Fruit fly (Drosophila melanogaster): Measurements from ENCODE around the gene Ge-1.

Ge-1 gene

DNA sequence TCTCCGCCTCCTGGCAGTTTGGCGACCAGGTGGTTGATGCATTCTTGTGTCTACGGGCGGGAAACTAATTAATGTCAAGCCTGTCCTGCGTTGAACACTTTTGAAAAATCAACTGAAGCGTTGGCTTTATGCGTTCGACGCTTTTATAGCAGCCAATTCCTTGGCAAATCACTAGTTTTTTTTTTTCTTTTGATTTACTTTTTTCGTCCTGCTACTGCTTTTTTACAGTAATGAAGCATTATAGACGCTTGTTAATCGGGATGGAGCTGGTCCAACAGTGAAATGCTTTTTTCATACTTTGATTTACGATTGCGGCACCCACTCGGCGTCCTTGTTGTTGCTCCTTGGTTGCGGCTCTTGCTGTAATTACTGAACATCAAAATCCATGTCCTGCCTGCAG, 15.6 kb downstream of the Ge-1 start, which contains the start of gene AstCC:
Gene AstCC (minus strand): TSS at position 101 of the 400 bp plus-strand sequence.
- no peak for TF ChIP-seq CTCF (optimal IDR thresholded peaks at IDR 0.05)
- no peak for TF ChIP-seq CG8478 (optimal IDR thresholded peaks at IDR 0.05)

DNA sequence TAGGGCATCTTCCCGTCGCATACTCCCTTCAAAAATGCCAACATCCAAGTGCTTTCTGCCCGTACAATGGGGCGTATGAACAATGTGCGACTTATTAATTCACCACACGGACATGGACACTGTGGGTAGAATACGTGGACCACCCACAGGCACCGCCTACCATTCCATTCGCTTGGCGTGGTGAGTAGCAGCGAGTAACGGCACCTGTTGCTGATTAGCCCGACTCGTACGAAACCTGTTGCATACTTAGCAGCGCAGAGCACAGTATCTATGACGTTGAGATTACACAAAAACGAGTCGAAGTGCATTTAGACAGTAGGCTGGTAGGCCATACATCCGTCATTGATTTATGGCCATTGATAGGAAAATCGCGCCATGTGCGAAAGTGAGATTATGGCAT, 18.7 kb downstream of the Ge-1 start:
- TF ChIP-seq CG8478 (optimal IDR thresholded peaks at IDR 0.05) (no peak), CTCF (optimal IDR thresholded peaks at IDR 0.05) (no peak)

DNA sequence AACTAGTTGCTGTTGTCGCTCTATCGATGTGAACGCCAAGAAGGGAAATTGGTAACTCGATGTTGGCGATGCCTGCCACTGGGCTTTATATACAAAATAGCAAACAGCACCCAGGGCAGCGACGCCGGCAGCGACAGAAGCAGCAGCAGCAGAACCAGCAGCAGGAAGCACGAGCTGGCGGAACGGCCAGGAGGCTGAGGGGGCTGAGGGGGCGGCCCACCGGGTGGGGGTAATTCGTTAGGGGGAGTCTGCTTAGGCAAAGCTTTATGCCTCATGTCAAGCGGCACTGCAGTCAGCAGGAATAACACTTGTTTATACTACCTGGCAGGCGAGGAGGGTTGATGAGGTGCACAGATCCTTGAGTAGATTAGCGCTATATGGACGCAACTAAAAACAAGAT, 19.4 kb downstream of the Ge-1 start, which contains the start of gene AstC:
Gene AstC (minus strand): TSS at position 63 of the 400 bp plus-strand sequence.
- TF ChIP-seq CG8478 (optimal IDR thresholded peaks at IDR 0.05) (no peak), CTCF (optimal IDR thresholded peaks at IDR 0.05) (no peak)

DNA sequence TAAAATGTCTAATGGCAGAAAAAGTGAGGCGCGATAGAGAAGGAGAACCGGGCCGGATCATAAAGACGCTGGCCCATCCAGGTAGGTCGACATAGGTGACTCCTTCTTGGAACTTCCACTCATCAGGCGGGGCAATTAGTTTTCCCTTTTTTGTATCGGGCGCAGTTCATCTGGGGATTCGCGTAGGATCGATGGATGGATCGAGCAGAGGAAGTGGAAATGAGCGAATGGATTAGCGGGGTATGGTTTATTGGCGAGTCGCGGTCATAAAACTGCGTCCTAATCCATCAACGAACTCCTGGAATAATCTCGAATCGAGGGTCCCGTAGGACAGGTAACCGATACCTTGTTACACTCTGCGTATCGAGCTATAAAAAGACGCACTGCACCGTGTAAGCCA, 25.6 kb downstream of the Ge-1 start, which contains the start of gene CG43725:
Gene CG43725 (plus strand): TSS at position 400 of the 400 bp plus-strand sequence.
- TF ChIP-seq CG8478 (optimal IDR thresholded peaks at IDR 0.05), result no peak
- TF ChIP-seq CTCF (optimal IDR thresholded peaks at IDR 0.05), result no peak

DNA sequence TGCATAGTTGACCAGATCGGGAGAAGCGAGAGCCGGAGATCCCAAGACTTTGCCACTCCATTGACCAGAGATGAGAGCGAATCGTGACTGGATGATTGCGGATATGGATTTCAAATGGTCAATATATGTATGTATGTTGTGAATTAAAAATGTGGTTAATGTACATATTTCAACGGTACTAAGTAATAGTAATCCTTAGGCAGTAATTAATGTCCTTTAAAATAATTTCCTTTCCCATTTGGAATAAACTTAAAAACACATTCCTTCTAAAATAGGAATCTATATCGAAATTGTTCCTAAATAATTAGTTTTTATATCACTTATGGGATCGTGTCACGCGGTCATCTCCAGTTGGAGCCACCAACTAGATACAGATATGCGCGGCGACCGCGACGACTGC, 26.7 kb downstream of the Ge-1 start:
- TF ChIP-seq CTCF (optimal IDR thresholded peaks at IDR 0.05) (no peak), CG8478 (optimal IDR thresholded peaks at IDR 0.05) (no peak)

DNA sequence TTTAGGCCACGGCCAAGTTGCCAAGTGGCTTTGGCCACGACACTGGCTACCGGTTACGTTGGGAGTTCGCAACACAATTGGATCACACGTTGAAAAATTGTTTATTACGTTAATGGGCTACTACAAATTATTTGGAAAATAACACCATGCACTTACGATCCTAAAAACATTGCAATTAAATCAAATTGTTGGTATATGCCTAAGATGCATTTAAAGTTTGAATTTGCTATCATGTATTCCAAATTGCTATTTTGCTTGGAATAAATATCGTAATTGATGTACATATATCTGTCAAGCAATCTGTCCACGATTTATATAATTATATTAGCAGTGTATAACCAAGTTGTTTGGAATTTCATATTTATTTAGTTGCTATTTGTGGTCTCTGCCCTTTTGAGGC, 27.8 kb downstream of the Ge-1 start:
- no peak for TF ChIP-seq CG8478 (optimal IDR thresholded peaks at IDR 0.05)
- no peak for TF ChIP-seq CTCF (optimal IDR thresholded peaks at IDR 0.05)

DNA sequence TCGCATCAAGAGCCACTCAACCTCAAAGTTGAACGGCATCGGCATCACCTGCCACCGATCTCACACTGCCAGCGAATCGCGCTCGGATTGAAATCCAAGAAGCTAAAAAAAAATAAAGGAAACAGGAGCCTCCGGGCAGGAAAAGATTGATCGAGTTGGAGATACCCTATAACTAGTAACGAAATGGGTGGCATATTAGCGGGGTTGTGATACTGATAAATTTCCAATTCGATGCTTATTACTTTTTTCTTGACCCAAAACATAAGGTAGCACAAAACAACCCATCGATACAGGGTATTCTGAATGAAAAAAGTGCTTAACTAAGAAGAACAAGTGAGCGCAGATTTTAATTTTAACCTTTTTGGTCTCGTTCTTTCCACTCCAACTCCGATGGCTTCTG, 28.4 kb downstream of the Ge-1 start:
- TF ChIP-seq CG8478 (optimal IDR thresholded peaks at IDR 0.05) (no peak), CTCF (optimal IDR thresholded peaks at IDR 0.05) (no peak)

DNA sequence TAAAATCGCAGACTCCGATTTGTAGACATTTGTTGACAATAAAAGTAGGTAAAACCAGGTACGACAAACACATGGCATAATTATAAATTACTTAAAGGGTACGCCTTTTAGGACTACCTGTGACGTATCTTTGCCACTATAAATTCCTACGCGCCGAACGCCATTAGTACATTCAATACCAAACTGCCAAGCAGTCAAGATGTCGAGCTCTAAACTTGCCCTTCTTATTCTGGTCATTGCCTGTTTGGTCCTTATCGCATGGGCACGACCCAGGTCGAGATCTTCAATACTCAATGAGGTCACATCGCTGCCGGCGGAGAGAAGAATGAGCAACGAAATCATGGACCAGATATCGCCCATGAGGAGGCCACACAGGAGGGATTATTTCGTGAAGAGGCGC, 29.8 kb downstream of the Ge-1 start, which contains the start of gene CG14915:
Gene CG14915 (plus strand): TSS at position 166 of the 400 bp plus-strand sequence.
- TF ChIP-seq CG8478 (optimal IDR thresholded peaks at IDR 0.05) (no peak), CTCF (optimal IDR thresholded peaks at IDR 0.05) (no peak)

DNA sequence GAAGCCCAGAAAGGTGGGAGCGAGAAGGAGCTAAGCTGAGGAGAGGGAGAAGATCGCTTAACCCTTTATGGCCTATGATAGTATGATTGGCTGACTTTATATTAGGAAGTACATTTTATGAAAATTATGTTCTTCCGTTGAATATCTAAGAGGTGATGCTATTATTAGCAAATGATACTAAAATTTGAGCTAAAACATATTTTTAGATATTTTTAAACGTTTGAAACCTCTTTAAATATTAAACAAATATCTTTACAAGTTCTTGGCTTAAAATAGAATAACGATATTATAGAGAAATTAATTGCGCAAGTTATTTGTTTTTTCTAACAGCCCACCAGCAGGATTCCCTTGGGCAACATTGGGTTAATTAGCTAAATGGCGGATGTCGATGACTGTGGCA, 31.2 kb downstream of the Ge-1 start:
- TF ChIP-seq CG8478 (optimal IDR thresholded peaks at IDR 0.05) (no peak), CTCF (optimal IDR thresholded peaks at IDR 0.05) (no peak)

DNA sequence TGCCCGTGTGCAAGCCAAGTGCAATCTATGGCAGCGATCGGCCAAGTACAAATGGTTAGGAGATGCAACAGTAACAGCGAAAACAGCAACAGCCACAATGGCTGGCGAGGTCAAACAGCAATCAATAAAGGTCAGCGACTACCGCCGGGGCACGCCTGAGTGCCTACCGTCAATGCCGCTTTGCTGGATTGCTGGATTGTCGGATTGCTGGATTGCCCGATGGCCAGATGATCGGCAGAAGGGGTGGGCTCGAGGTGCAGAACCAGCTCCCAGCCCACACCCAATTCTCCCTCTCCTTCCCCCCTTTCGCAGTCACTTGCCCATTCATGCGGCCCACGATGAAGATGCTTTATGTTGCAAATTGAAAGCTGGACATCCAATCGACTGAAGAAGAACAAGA, 31.8 kb downstream of the Ge-1 start:
- TF ChIP-seq CTCF (optimal IDR thresholded peaks at IDR 0.05), result no peak
- TF ChIP-seq CG8478 (optimal IDR thresholded peaks at IDR 0.05), result no peak

DNA sequence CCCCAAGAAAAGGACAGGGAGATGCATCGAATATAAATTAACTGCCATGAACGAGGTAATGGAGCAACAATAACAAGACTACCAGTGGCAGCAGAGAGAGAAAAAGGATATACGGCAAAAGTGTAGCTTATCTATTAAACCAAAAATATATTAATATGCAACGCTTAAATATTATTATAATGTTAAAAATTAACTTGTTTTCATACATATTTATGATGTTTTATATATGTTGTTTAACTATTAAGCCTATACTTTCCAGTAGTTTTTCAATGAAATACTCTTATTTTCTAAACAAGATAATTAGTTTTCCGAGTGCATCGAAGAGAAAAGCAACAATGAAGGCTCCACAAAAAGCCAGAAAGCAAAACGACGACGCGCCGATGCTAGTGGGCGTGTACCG, 32.2 kb downstream of the Ge-1 start:
- TF ChIP-seq CTCF (optimal IDR thresholded peaks at IDR 0.05), result no peak
- no peak for TF ChIP-seq CG8478 (optimal IDR thresholded peaks at IDR 0.05)

DNA sequence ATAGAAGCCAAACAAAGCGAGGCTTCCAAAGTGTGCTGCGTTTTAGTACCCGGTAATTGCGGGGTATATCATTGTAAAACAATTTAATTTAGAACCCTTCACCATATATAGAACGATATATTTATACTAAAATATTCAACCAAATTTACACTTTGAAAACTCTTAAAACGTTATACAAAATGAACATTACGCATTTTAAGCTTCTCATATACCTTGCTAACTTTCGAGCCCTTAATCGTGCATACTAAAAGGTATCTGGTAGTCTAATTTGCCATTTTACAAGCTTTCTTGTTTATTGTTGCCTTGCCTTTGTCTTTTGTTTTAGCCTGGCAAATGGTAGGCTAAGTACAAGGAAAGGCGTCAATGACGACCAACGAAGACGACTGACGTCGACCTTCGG, 32.7 kb downstream of the Ge-1 start:
- no peak for TF ChIP-seq CG8478 (optimal IDR thresholded peaks at IDR 0.05)
- TF ChIP-seq CTCF (optimal IDR thresholded peaks at IDR 0.05), result no peak

DNA sequence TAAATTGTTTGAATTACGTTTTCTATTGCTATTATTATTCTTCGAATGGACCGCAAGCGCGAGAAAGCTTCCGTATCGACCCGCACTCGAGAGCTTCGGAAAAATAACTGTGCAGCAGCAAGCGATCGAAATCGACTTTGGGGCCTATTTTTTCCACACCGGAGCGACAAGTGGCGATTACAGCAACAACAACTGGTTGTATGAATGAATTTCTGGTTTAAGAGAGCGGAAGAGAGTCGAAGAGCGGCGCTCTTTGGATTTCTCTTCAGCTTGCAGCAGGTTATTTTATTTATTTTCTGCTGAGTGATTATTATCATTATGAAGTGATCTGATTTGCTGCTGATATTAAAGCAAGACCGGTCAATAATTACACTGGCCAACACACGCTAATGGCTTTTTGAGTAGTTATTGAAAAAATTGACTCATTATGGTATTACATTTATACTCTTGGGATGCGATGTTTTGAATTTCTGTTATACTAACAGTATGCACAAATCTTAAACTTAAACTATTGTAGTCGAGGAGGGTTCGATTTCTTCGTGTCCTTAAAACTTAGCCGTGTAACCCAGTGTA, 33.7 kb downstream of the Ge-1 start, which contains the start of gene Samuel:
Gene Samuel (minus strand): TSS at position 112 of the 573 bp plus-strand sequence.
- TF ChIP-seq CTCF (optimal IDR thresholded peaks at IDR 0.05), result no peak
- no peak for TF ChIP-seq CG8478 (optimal IDR thresholded peaks at IDR 0.05)

DNA sequence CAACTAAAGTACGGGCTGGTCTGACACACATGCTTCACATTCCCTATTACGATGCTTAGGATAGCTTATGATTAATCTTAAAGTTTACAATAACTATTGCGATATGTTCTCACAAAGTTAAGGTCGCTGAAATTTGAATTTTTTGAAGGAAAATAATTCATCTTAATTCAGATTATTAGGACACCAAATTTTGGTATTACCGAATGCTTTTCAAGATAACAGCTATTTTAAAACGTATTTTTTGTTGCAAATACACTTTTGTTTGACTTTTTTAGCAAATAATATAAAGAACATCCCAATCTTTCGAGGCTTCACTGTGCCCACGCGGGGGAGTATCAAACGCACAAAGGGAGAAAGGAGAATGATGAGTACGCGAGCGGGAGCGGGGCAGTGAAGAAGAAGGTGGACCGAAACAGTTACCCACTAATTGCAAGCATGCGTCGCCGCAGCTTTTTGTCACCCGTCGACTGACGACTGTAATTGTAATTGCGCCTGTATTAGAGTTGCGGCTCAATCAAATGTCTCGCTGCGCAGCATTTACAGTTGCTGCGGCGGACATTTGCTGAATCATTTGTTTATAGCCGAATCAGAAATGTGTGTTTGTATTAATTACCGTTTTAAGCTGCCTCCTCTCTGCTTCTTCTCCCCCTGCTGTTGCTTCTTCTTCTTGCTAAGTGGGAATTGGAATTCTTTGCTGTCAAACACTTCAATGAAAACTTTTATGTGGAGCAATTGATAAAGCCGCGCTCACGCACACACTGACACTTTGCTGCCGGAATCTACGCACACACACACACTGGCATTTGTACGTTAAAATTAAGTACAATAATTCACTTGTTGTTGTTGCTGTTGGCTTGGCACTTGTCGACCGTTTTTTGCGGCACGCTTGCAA, 34.5 kb downstream of the Ge-1 start:
- TF ChIP-seq CTCF (optimal IDR thresholded peaks at IDR 0.05), result no peak
- no peak for TF ChIP-seq CG8478 (optimal IDR thresholded peaks at IDR 0.05)

DNA sequence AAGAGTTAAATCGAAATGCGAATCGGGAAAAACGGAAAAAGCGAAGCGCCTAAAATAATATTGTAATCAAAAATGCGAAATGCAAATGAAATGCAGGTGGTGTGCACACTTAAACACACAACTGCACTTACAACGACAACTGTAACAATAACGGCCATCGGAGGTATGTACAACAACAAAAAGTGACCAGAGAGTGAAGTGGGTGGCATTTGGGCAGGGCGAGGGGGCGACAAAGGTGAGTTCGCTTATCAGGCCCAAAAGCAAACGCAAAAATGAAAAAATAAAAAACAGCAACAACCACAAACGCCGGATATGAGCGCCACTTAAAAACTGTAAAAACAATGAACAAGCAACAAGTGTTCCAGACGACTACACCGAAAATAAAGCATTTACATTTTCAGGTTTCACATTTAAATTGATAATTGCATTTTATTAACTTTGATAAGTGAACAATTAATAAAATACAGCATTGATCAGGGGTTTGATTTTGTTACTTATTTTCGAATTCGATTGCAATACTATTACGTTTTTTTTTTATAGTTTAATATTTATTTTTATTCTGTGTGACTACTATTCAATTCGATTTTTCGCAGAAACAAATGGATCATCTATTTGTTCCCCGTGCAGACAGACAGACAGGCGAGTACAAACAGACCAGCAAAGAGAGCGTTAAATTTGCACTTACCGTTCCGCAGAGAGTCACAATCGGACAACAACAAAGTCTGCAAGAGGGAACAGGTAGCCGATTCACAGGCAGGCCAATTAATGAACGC, 35.4 kb downstream of the Ge-1 start:
- TF ChIP-seq CG8478 (optimal IDR thresholded peaks at IDR 0.05), result no peak
- no peak for TF ChIP-seq CTCF (optimal IDR thresholded peaks at IDR 0.05)
